Worm (Caenorhabditis elegans) whole organism, L4 larva: Measurements from ENCODE around the gene gbh-1.

Source experiments
- Y75B8A.6 ChIP-seq: fragments of 200-800 bp; sonication (Bioruptor generic); IDR thresholded peaks from 2 replicates; pipeline ENCODE4 v1.3.6; 2022; ENCODE audit warnings: missing genetic modification reagents, missing genetic modification characterization, missing compliant biosample characterization
- aha-1 ChIP-seq: fragments of 150-350 bp; peaks from one replicate; lab custom pipeline; 2014; ENCODE audit warnings: missing biosample characterization, missing genetic modification characterization
- ces-1 ChIP-seq: fragments of 150-350 bp; sonication (generic microtip); optimal IDR thresholded peaks from 4 replicates; lab custom pipeline; 2014; ENCODE audit warnings: missing biosample characterization, missing genetic modification reagents, missing genetic modification characterization
- daf-8 ChIP-seq: fragments of 200-800 bp; sonication (Bioruptor generic); IDR thresholded peaks from 2 replicates; pipeline ENCODE4 v1.3.6; 2022; ENCODE audit warnings: missing genetic modification characterization, missing compliant biosample characterization
- fos-1 ChIP-seq: fragments of 150-350 bp; optimal IDR thresholded peaks from 2 replicates; lab custom pipeline; 2014; ENCODE audit warnings: missing biosample characterization, missing genetic modification characterization
- lin-39 ChIP-seq: fragments of 150-350 bp; optimal IDR thresholded peaks from 2 replicates; lab custom pipeline; 2014; ENCODE audit warnings: missing biosample characterization, missing genetic modification reagents, missing genetic modification characterization
- mes-2 ChIP-seq: sonication (generic microtip); optimal IDR thresholded peaks from 2 replicates; lab custom pipeline; 2016; ENCODE audit warnings: missing genotype, mild to moderate bottlenecking, missing genetic modification characterization, missing compliant biosample characterization; ENCODE audit not compliant: poor library complexity, severe bottlenecking

ce11 chrII:10660892-10661291 lies 32.7 kb downstream of the gbh-1 start, which contains the start of gene marc-2:
- TF ChIP-seq lin-39 (tag; lab: Kevin White, UChicago) (no peak), Y75B8A.6 (GFP tag; lab: Robert Waterston, UW) (no peak), ces-1 (no peak), fos-1 (tag; lab: Kevin White, UChicago) (no peak), daf-8 (GFP tag; lab: Robert Waterston, UW) (no peak), mes-2 (tag; lab: Kevin White, UChicago) (no peak), aha-1 (tag; lab: Kevin White, UChicago) (no peak)
